Worm (Caenorhabditis elegans) whole organism, L2 larva: ENCODE results near the gene cox-11.

Source experiments
- aly-2 ChIP-seq: fragments of 150-350 bp; optimal IDR thresholded peaks from 2 replicates; lab custom pipeline; 2014; ENCODE audit warnings: missing biosample characterization, missing genetic modification characterization
- nhr-10 ChIP-seq: sonication (generic microtip); optimal IDR thresholded peaks from 2 replicates; lab custom pipeline; 2017; ENCODE audit warnings: missing biosample characterization, missing genetic modification characterization
- nhr-237 ChIP-seq: fragments of 150-350 bp; optimal IDR thresholded peaks from 2 replicates; lab custom pipeline; 2014; ENCODE audit warnings: missing biosample characterization, missing genetic modification characterization

DNA sequence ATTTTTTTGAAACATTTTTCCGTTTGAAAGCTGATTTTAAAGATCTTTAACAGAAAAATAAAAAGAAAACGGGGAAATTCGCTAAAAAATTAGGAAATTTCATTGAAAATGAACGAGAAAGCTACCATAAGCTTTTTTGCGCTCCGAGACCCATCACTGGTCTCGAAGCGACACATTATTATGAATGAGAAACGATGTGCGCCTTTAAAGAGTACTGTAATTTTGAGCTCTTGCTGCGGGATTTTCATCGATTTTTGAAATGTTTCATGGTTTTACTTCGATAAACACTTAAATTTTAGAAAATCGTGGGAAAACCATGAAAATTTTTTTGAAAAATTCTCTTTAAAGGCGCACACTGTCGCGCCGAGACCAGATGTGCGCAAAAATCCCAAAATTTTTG lies 46.1 kb downstream of the cox-11 start:
- TF ChIP-seq nhr-10 (tag; lab: Kevin White, UChicago) (no peak), nhr-237 (no peak), aly-2 (tag; lab: Kevin White, UChicago) (no peak)
